Worm (Caenorhabditis elegans) whole organism, L4 larva: ENCODE results near the gene Y43F8B.22.

ENCODE experiments used
- F10B5.3 ChIP-seq: sonication (generic microtip); optimal IDR thresholded peaks from 2 replicates; lab custom pipeline; 2016; ENCODE audit warnings: mild to moderate bottlenecking, missing genetic modification characterization, missing compliant biosample characterization
- F37D6.2 ChIP-seq: sonication (generic microtip); optimal IDR thresholded peaks from 2 replicates; lab custom pipeline; 2016; ENCODE audit warnings: mild to moderate bottlenecking, missing genetic modification characterization, missing compliant biosample characterization
- F49E8.2 ChIP-seq: sonication (generic microtip); optimal IDR thresholded peaks from 2 replicates; lab custom pipeline; 2016; ENCODE audit warnings: missing compliant biosample characterization, mild to moderate bottlenecking, missing genetic modification characterization, borderline replicate concordance
- R02D3.7 ChIP-seq: fragments of 150-350 bp; sonication (generic microtip); optimal IDR thresholded peaks from 3 replicates; lab custom pipeline; 2014; ENCODE audit warnings: missing biosample characterization, missing genetic modification characterization
- T20F7.1 ChIP-seq: fragments of 200-800 bp; sonication (Bioruptor generic); optimal IDR thresholded peaks from 2 replicates; lab custom pipeline; 2018; ENCODE audit warnings: mild to moderate bottlenecking, missing genetic modification characterization, missing compliant biosample characterization
- T26A8.4 ChIP-seq: fragments of 200-800 bp; sonication (Bioruptor generic); IDR thresholded peaks from 2 replicates; pipeline ENCODE4 v1.3.6; 2022; ENCODE audit warnings: missing genetic modification characterization, missing compliant biosample characterization
- Y48G9A.11 ChIP-seq: fragments of 200-800 bp; sonication (Bioruptor generic); IDR thresholded peaks from 2 replicates; pipeline ENCODE4 v1.3.6; 2022; ENCODE audit warnings: missing genetic modification reagents, missing genetic modification characterization, missing compliant biosample characterization
- Y5F2A.4 ChIP-seq: fragments of 200-800 bp; sonication (Bioruptor generic); optimal IDR thresholded peaks from 2 replicates; lab custom pipeline; 2018; ENCODE audit warnings: mild to moderate bottlenecking, missing genetic modification characterization, missing compliant biosample characterization
- ZK337.2 ChIP-seq: fragments of 200-800 bp; sonication (Bioruptor generic); IDR thresholded peaks from 2 replicates; pipeline ENCODE4 v1.3.6; 2022; ENCODE audit warnings: missing genetic modification reagents, missing genetic modification characterization, missing compliant biosample characterization
- ZK546.5 ChIP-seq, 2 experiments: sonication (generic microtip); optimal IDR thresholded peaks; 2 replicates each; lab custom pipeline; 2017; ENCODE audit warnings: missing biosample characterization in 2 of 2, missing genetic modification characterization in 2 of 2
- aha-1 ChIP-seq: fragments of 150-350 bp; peaks from one replicate; lab custom pipeline; 2014; ENCODE audit warnings: missing biosample characterization, missing genetic modification characterization
- arid-1 ChIP-seq: fragments of 200-800 bp; sonication (Bioruptor generic); conservative IDR thresholded peaks from 2 replicates; pipeline ENCODE4 v1.3.6; 2022; ENCODE audit warnings: missing genetic modification reagents, missing genetic modification characterization, missing compliant biosample characterization
- ceh-20 ChIP-seq: fragments of 200-800 bp; sonication (Bioruptor generic); IDR thresholded peaks from 2 replicates; pipeline ENCODE4 v1.3.6; 2022; ENCODE audit warnings: missing genetic modification reagents, missing genetic modification characterization, missing compliant biosample characterization
- ceh-32 ChIP-seq: sonication (generic microtip); optimal IDR thresholded peaks from 2 replicates; lab custom pipeline; 2016; ENCODE audit warnings: mild to moderate bottlenecking, missing genetic modification characterization, missing compliant biosample characterization; ENCODE audit not compliant: poor library complexity
- ceh-62 ChIP-seq: sonication (generic microtip); optimal IDR thresholded peaks from 2 replicates; lab custom pipeline; 2017; ENCODE audit warnings: missing biosample characterization, missing genetic modification characterization
- ceh-82 ChIP-seq: sonication (generic microtip); optimal IDR thresholded peaks from 2 replicates; lab custom pipeline; 2017; ENCODE audit warnings: missing biosample characterization, missing genetic modification characterization
- cey-2 ChIP-seq: sonication (generic microtip); optimal IDR thresholded peaks from 3 replicates; lab custom pipeline; 2017; ENCODE audit warnings: missing genetic modification characterization, mild to moderate bottlenecking, missing compliant biosample characterization, antibody characterized with exemption, borderline replicate concordance; ENCODE audit not compliant: insufficient read depth
- ctbp-1 ChIP-seq: fragments of 200-800 bp; sonication (Bioruptor generic); IDR thresholded peaks from 2 replicates; pipeline ENCODE4 v1.3.6; 2022; ENCODE audit warnings: missing genetic modification reagents, missing genetic modification characterization, missing compliant biosample characterization
- daf-12 ChIP-seq: fragments of 150-350 bp; optimal IDR thresholded peaks from 2 replicates; lab custom pipeline; 2014; ENCODE audit warnings: missing biosample characterization, missing genetic modification reagents, missing genetic modification characterization
- daf-16 ChIP-seq, 3 experiments: sonication (generic microtip); optimal IDR thresholded peaks; 2 replicates each; lab custom pipeline; 2016 to 2017; ENCODE audit warnings: missing genetic modification characterization in 3 of 3, missing genetic modification reagents in 3 of 3, mild to moderate bottlenecking in 2 of 3, missing compliant biosample characterization in 2 of 3, missing biosample characterization in 1 of 3, moderate library complexity in 1 of 3
- duxl-1 ChIP-seq: sonication (generic microtip); optimal IDR thresholded peaks from 2 replicates; lab custom pipeline; 2016; ENCODE audit warnings: mild to moderate bottlenecking, missing genetic modification characterization, moderate library complexity, missing compliant biosample characterization; ENCODE audit not compliant: poor library complexity
- dve-1 ChIP-seq: sonication (generic microtip); optimal IDR thresholded peaks from 2 replicates; lab custom pipeline; 2017; ENCODE audit warnings: antibody characterized with exemption, mild to moderate bottlenecking, missing genetic modification characterization, missing compliant biosample characterization; ENCODE audit not compliant: insufficient read depth
- egl-27 ChIP-seq: sonication (generic microtip); optimal IDR thresholded peaks from 3 replicates; lab custom pipeline; 2017; ENCODE audit warnings: missing biosample characterization, missing genetic modification reagents, missing genetic modification characterization
- egl-43 ChIP-seq: fragments of 200-800 bp; sonication (Bioruptor generic); IDR thresholded peaks from 2 replicates; pipeline ENCODE4 v1.3.6; 2022; ENCODE audit warnings: missing genetic modification reagents, missing genetic modification characterization, missing compliant biosample characterization
- fkh-10 ChIP-seq: fragments of 150-350 bp; optimal IDR thresholded peaks from 2 replicates; lab custom pipeline; 2014; ENCODE audit warnings: missing biosample characterization, missing genetic modification reagents, missing genetic modification characterization
- gei-8 ChIP-seq: fragments of 200-800 bp; sonication (Bioruptor generic); optimal IDR thresholded peaks from 2 replicates; lab custom pipeline; 2018; ENCODE audit warnings: mild to moderate bottlenecking, missing genetic modification characterization, missing compliant biosample characterization
- hlh-30 ChIP-seq: sonication (generic microtip); optimal IDR thresholded peaks from 2 replicates; lab custom pipeline; 2017; ENCODE audit warnings: antibody characterized with exemption, mild to moderate bottlenecking, missing genetic modification characterization, missing compliant biosample characterization; ENCODE audit not compliant: insufficient read depth
- hmg-1.1 ChIP-seq: fragments of 200-800 bp; sonication (Bioruptor generic); IDR thresholded peaks from 2 replicates; pipeline ENCODE4 v1.3.6; 2022; ENCODE audit warnings: missing genetic modification reagents, missing genetic modification characterization, missing compliant biosample characterization
- jun-1 ChIP-seq: fragments of 150-350 bp; optimal IDR thresholded peaks from 2 replicates; lab custom pipeline; 2014; ENCODE audit warnings: missing biosample characterization, missing genetic modification reagents, missing genetic modification characterization
- lim-7 ChIP-seq: fragments of 200-800 bp; sonication (Bioruptor generic); IDR thresholded peaks from 2 replicates; pipeline ENCODE4 v1.3.6; 2022; ENCODE audit warnings: missing genetic modification characterization, missing compliant biosample characterization
- lin-1 ChIP-seq: fragments of 200-800 bp; sonication (Bioruptor generic); IDR thresholded peaks from 2 replicates; pipeline ENCODE4 v1.3.6; 2022; ENCODE audit warnings: missing genetic modification reagents, missing genetic modification characterization, missing compliant biosample characterization
- lin-29 ChIP-seq: fragments of 200-800 bp; sonication (Bioruptor generic); IDR thresholded peaks from 2 replicates; pipeline ENCODE4 v1.3.6; 2022; ENCODE audit warnings: missing genetic modification reagents, missing genetic modification characterization, missing compliant biosample characterization
- lin-39 ChIP-seq: fragments of 150-350 bp; optimal IDR thresholded peaks from 2 replicates; lab custom pipeline; 2014; ENCODE audit warnings: missing biosample characterization, missing genetic modification reagents, missing genetic modification characterization
- lir-3 ChIP-seq: sonication (generic microtip); optimal IDR thresholded peaks from 2 replicates; lab custom pipeline; 2016; ENCODE audit warnings: mild to moderate bottlenecking, missing genetic modification characterization, missing compliant biosample characterization
- lsy-2 ChIP-seq, 2 experiments: fragments of 150-350 bp in 1 of 2; sonication (generic microtip) in 1 of 2; optimal IDR thresholded peaks; 2 replicates each; lab custom pipeline; 2014 to 2017; ENCODE audit warnings: missing biosample characterization in 2 of 2, missing genetic modification characterization in 2 of 2
- madf-5 ChIP-seq, 2 experiments: fragments of 200-800 bp; sonication (Bioruptor generic); IDR thresholded peaks; 2 replicates each; pipeline ENCODE4 v1.3.6; 2022; ENCODE audit warnings: missing compliant biosample characterization in 2 of 2, missing genetic modification characterization in 2 of 2
- mdl-1 ChIP-seq, 2 experiments: fragments of 150-350 bp in 1 of 2; sonication (generic microtip) in 1 of 2; optimal IDR thresholded peaks; 2 replicates each; lab custom pipeline; 2014 to 2017; ENCODE audit warnings: missing biosample characterization in 2 of 2, missing genetic modification characterization in 2 of 2
- mdt-29 ChIP-seq: fragments of 200-800 bp; sonication (Bioruptor generic); IDR thresholded peaks from 2 replicates; pipeline ENCODE4 v1.3.6; 2022; ENCODE audit warnings: missing genetic modification reagents, missing genetic modification characterization, missing compliant biosample characterization
- mep-1 ChIP-seq: fragments of 150-350 bp; sonication (generic microtip); optimal IDR thresholded peaks from 3 replicates; lab custom pipeline; 2014; ENCODE audit warnings: missing biosample characterization, missing genetic modification characterization
- nhr-102 ChIP-seq: sonication (generic microtip); optimal IDR thresholded peaks from 2 replicates; lab custom pipeline; 2016; ENCODE audit warnings: mild to moderate bottlenecking, missing genetic modification characterization, moderate library complexity, missing compliant biosample characterization
- nhr-111 ChIP-seq: fragments of 200-800 bp; sonication (Bioruptor generic); optimal IDR thresholded peaks from 2 replicates; lab custom pipeline; 2018; ENCODE audit warnings: mild to moderate bottlenecking, missing genetic modification characterization, missing compliant biosample characterization
- nhr-237 ChIP-seq: sonication (generic microtip); optimal IDR thresholded peaks from 2 replicates; lab custom pipeline; 2017; ENCODE audit warnings: missing biosample characterization, missing genetic modification characterization
- nhr-48 ChIP-seq: sonication (generic microtip); optimal IDR thresholded peaks from 2 replicates; lab custom pipeline; 2016; ENCODE audit warnings: mild to moderate bottlenecking, missing genetic modification characterization, missing compliant biosample characterization
- nhr-77 ChIP-seq: fragments of 150-350 bp; optimal IDR thresholded peaks from 2 replicates; lab custom pipeline; 2014; ENCODE audit warnings: missing biosample characterization, missing genetic modification characterization
- snpc-4 ChIP-seq: fragments of 150-350 bp; optimal IDR thresholded peaks from 2 replicates; lab custom pipeline; 2014; ENCODE audit warnings: missing biosample characterization, missing genetic modification characterization
- tag-97 ChIP-seq: fragments of 200-800 bp; sonication (Bioruptor generic); IDR thresholded peaks from 2 replicates; pipeline ENCODE4 v1.3.6; 2022; ENCODE audit warnings: missing genetic modification characterization, missing compliant biosample characterization
- unc-130 ChIP-seq: sonication (generic microtip); optimal IDR thresholded peaks from 2 replicates; lab custom pipeline; 2016; ENCODE audit warnings: missing genetic modification reagents, missing genetic modification characterization, missing compliant biosample characterization
- unc-39 ChIP-seq: sonication (generic microtip); optimal IDR thresholded peaks from 2 replicates; lab custom pipeline; 2017; ENCODE audit warnings: missing biosample characterization, missing genetic modification characterization
- unc-62 ChIP-seq, 3 experiments: fragments of 150-350 bp in 1 of 3; sonication (generic microtip); optimal IDR thresholded peaks in 2 of 3; peaks in 1 of 3; 1 replicate in 1 of 3; 2 replicates in 2 of 3; lab custom pipeline; 2014 to 2017; ENCODE audit warnings: missing biosample characterization in 3 of 3, missing genetic modification characterization in 3 of 3, missing genetic modification reagents in 3 of 3, missing genotype in 1 of 3
- ztf-11 ChIP-seq: fragments of 150-350 bp; optimal IDR thresholded peaks from 2 replicates; lab custom pipeline; 2014; ENCODE audit warnings: missing biosample characterization, missing genetic modification characterization

Y43F8B.22 gene

DNA sequence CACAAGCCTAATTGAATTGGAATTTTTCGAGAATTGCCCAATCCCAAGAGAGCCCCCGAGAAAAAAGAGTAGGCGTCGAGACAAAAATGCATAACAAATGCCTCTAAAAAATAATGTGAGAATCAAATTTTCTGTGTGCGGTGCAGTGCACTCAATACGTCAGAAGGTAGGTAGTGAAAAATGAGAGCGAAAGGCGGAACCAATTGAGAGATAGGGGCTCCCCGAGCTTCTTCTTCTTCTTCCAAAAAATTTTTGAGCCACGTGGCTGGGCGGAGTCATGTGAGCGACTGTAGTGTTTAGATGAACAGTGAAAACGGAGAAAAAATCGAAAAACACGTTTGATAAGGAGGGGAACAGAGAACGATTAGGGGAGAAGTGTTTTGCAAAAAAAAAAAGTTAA lies 41.9 kb downstream of the Y43F8B.22 start (continued):
- TF ChIP-seq mep-1 (tag; lab: Kevin White, UChicago) (peak; percentile 31), unc-62 (GFP tag; optimal IDR thresholded peaks at IDR 0.05 in 1 of 2; lab: Kevin White, UChicago) (peak in 1 of 2 experiments; percentile 38), unc-62 (tag; optimal IDR thresholded peaks at IDR 0.05; lab: Kevin White, UChicago) (no peak), ctbp-1 (GFP tag; lab: Robert Waterston, UW) (0 out of 2 replicates have a peak, but pooled peaks have one; percentile 27), ztf-11 (tag; lab: Kevin White, UChicago) (no peak), ZK546.5 (tag; optimal IDR thresholded peaks at IDR 0.05; lab: Kevin White, UChicago) (no peak), unc-39 (tag; lab: Kevin White, UChicago) (no peak), lin-39 (tag; lab: Kevin White, UChicago) (no peak), daf-12 (tag; lab: Kevin White, UChicago) (no peak), nhr-111 (GFP tag; lab: Kevin White, UChicago) (no peak), lin-1 (no peak), unc-130 (GFP tag; lab: Kevin White, UChicago) (no peak), T20F7.1 (GFP tag; lab: Kevin White, UChicago) (no peak), duxl-1 (no peak), ceh-32 (no peak), fkh-10 (no peak), snpc-4 (no peak), hlh-30 (tag; lab: Kevin White, UChicago) (peak; percentile 90), lin-29 (no peak), lsy-2 (tag; optimal IDR thresholded peaks at IDR 0.05; lab: Kevin White, UChicago) (peak in 1 of 2 experiments; percentile 23), arid-1 (GFP tag; lab: Robert Waterston, UW) (no peak), aha-1 (tag; lab: Kevin White, UChicago) (no peak), mdt-29 (GFP tag; lab: Robert Waterston, UW) (no peak), jun-1 (tag; lab: Kevin White, UChicago) (no peak), lim-7 (GFP tag; lab: Robert Waterston, UW) (no peak), daf-16 (GFP tag; optimal IDR thresholded peaks at IDR 0.05; lab: Kevin White, UChicago) (no peak), daf-16 (tag; optimal IDR thresholded peaks at IDR 0.05; lab: Kevin White, UChicago) (peak; percentile 55), Y48G9A.11 (GFP tag; lab: Robert Waterston, UW) (no peak), Y5F2A.4 (GFP tag; lab: Kevin White, UChicago) (no peak), F10B5.3 (no peak), ZK337.2 (no peak), madf-5 (GFP tag; IDR thresholded peaks at IDR 0.05; lab: Robert Waterston, UW) (no peak), F37D6.2 (tag; lab: Kevin White, UChicago) (no peak), lir-3 (tag; lab: Kevin White, UChicago) (no peak), F49E8.2 (no peak), egl-27 (no peak), cey-2 (tag; lab: Kevin White, UChicago) (no peak), egl-43 (GFP tag; lab: Robert Waterston, UW) (no peak), ceh-20 (GFP tag; lab: Robert Waterston, UW) (no peak; the same call in 1 of the 2 replicates), gei-8 (GFP tag; lab: Kevin White, UChicago) (no peak), T26A8.4 (GFP tag; lab: Robert Waterston, UW) (no peak), dve-1 (tag; lab: Kevin White, UChicago) (peak; percentile 40), tag-97 (GFP tag; lab: Robert Waterston, UW) (no peak), nhr-102 (tag; lab: Kevin White, UChicago) (no peak), nhr-77 (tag; lab: Kevin White, UChicago) (peak; percentile 19), mdl-1 (tag; optimal IDR thresholded peaks at IDR 0.05; lab: Kevin White, UChicago) (peak; percentile 30 to 93), nhr-237 (tag; lab: Kevin White, UChicago) (no peak), hmg-1.1 (GFP tag; lab: Robert Waterston, UW) (0 out of 2 replicates have a peak, but pooled peaks have one; percentile 37), ceh-82 (tag; lab: Kevin White, UChicago) (no peak), nhr-48 (tag; lab: Kevin White, UChicago) (peak; percentile 58), ceh-62 (tag; lab: Kevin White, UChicago) (no peak), R02D3.7 (no peak)
